Fruit fly (Drosophila melanogaster): Measurements from ENCODE around the gene lectin-24A.

DNA sequence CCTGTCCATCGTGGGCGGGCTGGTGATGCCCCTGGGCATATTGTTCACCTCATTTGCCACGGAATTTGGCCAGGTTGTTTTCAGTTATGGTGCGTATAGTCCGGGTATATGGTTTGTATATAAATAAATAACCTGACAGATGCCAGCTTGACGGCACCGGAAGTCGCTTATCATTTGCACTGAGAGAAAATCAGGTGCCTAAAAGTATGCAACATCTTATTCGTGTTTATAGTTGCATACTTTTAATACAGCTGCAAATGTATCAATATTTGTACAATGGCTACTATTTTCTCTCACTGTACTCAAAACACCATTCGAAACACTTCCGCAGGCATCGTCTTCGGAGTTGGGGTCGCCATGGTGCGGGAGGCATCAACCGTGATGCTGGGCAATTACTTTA is 31.1 kb upstream of the lectin-24A start:
- TF ChIP-seq ttk (optimal IDR thresholded peaks at IDR 0.05), result no peak
- TF ChIP-seq psq (optimal IDR thresholded peaks at IDR 0.05), result no peak
- TF ChIP-seq Sin3A (optimal IDR thresholded peaks at IDR 0.05), result no peak
- TF ChIP-seq h (optimal IDR thresholded peaks at IDR 0.05), result no peak
